Fruit fly (Drosophila melanogaster): ENCODE measurements around the gene Gagr.
A peak's percentile ranks its signal among the peaks of the same experiment; 100 is the strongest.

The Gagr gene

DNA sequence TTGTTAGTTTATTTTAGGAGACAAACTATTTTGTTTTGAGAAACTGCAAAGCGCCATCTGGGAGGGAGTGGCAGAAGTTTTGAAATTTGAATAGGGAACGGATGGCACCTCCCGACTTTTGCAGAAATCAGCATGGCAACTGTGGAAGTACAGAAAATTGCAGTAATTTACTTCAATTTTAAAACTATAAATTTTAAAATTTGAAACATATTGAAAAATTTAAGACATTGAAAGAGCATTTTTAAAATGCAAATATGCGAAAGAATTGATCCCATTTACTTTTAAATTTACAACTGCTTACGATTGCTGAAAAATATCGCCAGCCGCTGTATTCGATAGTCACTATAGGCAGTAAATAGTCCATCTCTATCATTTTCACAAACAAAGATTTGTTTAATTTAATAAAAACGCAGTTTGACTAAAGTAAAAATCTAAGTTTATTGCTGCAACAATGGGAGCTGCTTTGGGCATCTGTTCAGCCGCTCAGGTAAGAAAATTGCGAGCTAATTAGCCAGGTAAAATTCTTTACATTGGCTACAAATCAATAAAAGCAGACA, 18.1 kb downstream of the Gagr start, which contains the start of gene Serinc (continued):
- TF ChIP-seq CG3838 (GFP tag; optimal IDR thresholded peaks at IDR 0.05) (peak; percentile 25), CG12104 (GFP tag; optimal IDR thresholded peaks at IDR 0.05) (peak; percentile 53), CG15479 (GFP tag; optimal IDR thresholded peaks at IDR 0.05) (no peak), CG11723 (GFP tag; optimal IDR thresholded peaks at IDR 0.05) (no peak), CG2712 (tag; optimal IDR thresholded peaks at IDR 0.05) (peak; percentile 64), Ssrp (tag; optimal IDR thresholded peaks at IDR 0.05) (peak; percentile 27), bigmax (GFP tag; optimal IDR thresholded peaks at IDR 0.05) (no peak), CG13424 (tag; optimal IDR thresholded peaks at IDR 0.05) (peak; percentile 71), NFAT (GFP tag; IDR thresholded peaks at IDR 0.05) (no peak), CG9727 (GFP tag; optimal IDR thresholded peaks at IDR 0.05) (peak; percentile 68), CG1024 (GFP tag; IDR thresholded peaks at IDR 0.05) (no peak), Sin3A (optimal IDR thresholded peaks at IDR 0.05) (peak; percentile 22), Fer1 (GFP tag; optimal IDR thresholded peaks at IDR 0.05) (peak; percentile 47), inv (GFP tag; IDR thresholded peaks at IDR 0.05; ENCODE audit: partially characterized antibody) (peak; percentile 97), CG18262 (tag; optimal IDR thresholded peaks at IDR 0.05) (peak; percentile 35), CG10321 (GFP tag; IDR thresholded peaks at IDR 0.05) (no peak), CG2875 (GFP tag; optimal IDR thresholded peaks at IDR 0.05) (peak; percentile 27), lola (GFP tag; optimal IDR thresholded peaks at IDR 0.05) (peak in 1 of 3 experiments; percentile 44), Camta (GFP tag; optimal IDR thresholded peaks at IDR 0.05) (peak; percentile 54), CG12155 (GFP tag; optimal IDR thresholded peaks at IDR 0.05) (peak; percentile 30), CG17359 (tag; optimal IDR thresholded peaks at IDR 0.05) (peak; percentile 55), CG34224 (GFP tag; IDR thresholded peaks at IDR 0.05; ENCODE audit: partially characterized antibody) (peak; percentile 95), CG7271 (tag; optimal IDR thresholded peaks at IDR 0.05) (no peak), Abd-B (GFP tag; optimal IDR thresholded peaks at IDR 0.05) (peak; percentile 55), CG18619 (GFP tag; optimal IDR thresholded peaks at IDR 0.05) (peak; percentile 48), ase (GFP tag; IDR thresholded peaks at IDR 0.05) (0 out of 3 replicates have a peak, but pooled peaks have one; percentile 17), HHEX (GFP tag; optimal IDR thresholded peaks at IDR 0.05) (peak; percentile 48), chif (GFP tag; optimal IDR thresholded peaks at IDR 0.05) (peak; percentile 12 to 41), CG16779 (GFP tag; IDR thresholded peaks at IDR 0.05) (no peak), Gsc (GFP tag; IDR thresholded peaks at IDR 0.05) (no peak), CG6854 (GFP tag; optimal IDR thresholded peaks at IDR 0.05) (no peak), CG2202 (tag; optimal IDR thresholded peaks at IDR 0.05) (peak; percentile 30), CG4282 (GFP tag; optimal IDR thresholded peaks at IDR 0.05) (peak; percentile 27), bbx (GFP tag; IDR thresholded peaks at IDR 0.05; ENCODE audit: partially characterized antibody) (peak; percentile 97), sima (GFP tag; optimal IDR thresholded peaks at IDR 0.05) (no peak), Sry-β (GFP tag; optimal IDR thresholded peaks at IDR 0.05) (no peak), CG4404 (GFP tag; IDR thresholded peaks at IDR 0.05) (peak; percentile 11; the same call in 1 of the 2 replicates), CG18764 (GFP tag; optimal IDR thresholded peaks at IDR 0.05) (peak; percentile 45), hb (GFP tag; IDR thresholded peaks at IDR 0.05; ENCODE audit: partially characterized antibody) (peak; percentile 98), odd (GFP tag; optimal IDR thresholded peaks at IDR 0.05) (no peak), H15 (GFP tag; IDR thresholded peaks at IDR 0.05) (no peak), stc (GFP tag; IDR thresholded peaks at IDR 0.05) (no peak), ato (GFP tag; IDR thresholded peaks at IDR 0.05; ENCODE audit: partially characterized antibody) (peak; percentile 97), CG17328 (GFP tag; IDR thresholded peaks at IDR 0.05) (no peak), cad (GFP tag; optimal IDR thresholded peaks at IDR 0.05) (no peak), h (optimal IDR thresholded peaks at IDR 0.05) (no peak), CG13775 (GFP tag; optimal IDR thresholded peaks at IDR 0.05) (peak; percentile 66), ewg (GFP tag; optimal IDR thresholded peaks at IDR 0.05) (peak; percentile 39), btn (GFP tag; optimal IDR thresholded peaks at IDR 0.05) (no peak), CG17568 (GFP tag; optimal IDR thresholded peaks at IDR 0.05) (no peak)

Data from whole organism, embryonic.